Fruit fly (Drosophila melanogaster): ENCODE measurements around the gene Mct1.

dm6 chrX:2141159-2141853 is 47.7 kb upstream of the Mct1 start, which contains the start of gene D2hgdh:
- TF ChIP-seq CG8478 (optimal IDR thresholded peaks at IDR 0.05) = no peak
- TF ChIP-seq CTCF (optimal IDR thresholded peaks at IDR 0.05) = no peak

Measured in S2 (cell line).